Fruit fly (Drosophila melanogaster): ENCODE measurements around the gene sgg.

Gene sgg

dm6 chrX:2619651-2620050 is 14.1 kb upstream of the sgg start, which contains the start of the genes Tsp3A and Seipin (continued):
- no peak for TF ChIP-seq pita (GFP tag; optimal IDR thresholded peaks at IDR 0.05)
- TF ChIP-seq CG8281 (tag; optimal IDR thresholded peaks at IDR 0.05) = peak; percentile 53
- TF ChIP-seq corto (GFP tag; optimal IDR thresholded peaks at IDR 0.05) = no peak
- TF ChIP-seq trh (GFP tag; optimal IDR thresholded peaks at IDR 0.05) = no peak
- peak; percentile 80 for TF ChIP-seq Hand (GFP tag; optimal IDR thresholded peaks at IDR 0.05)
- TF ChIP-seq org-1 (GFP tag; optimal IDR thresholded peaks at IDR 0.05) = peak; percentile 83
- TF ChIP-seq sima (GFP tag; optimal IDR thresholded peaks at IDR 0.05) = no peak
- TF ChIP-seq gt (GFP tag; IDR thresholded peaks at IDR 0.05) = peak; percentile 53; the same call in 1 of the 2 replicates
- peak; percentile 80 for TF ChIP-seq al (GFP tag; IDR thresholded peaks at IDR 0.05)
- peak; percentile 88 for TF ChIP-seq CG12659 (GFP tag; optimal IDR thresholded peaks at IDR 0.05)
- TF ChIP-seq CG6689 (GFP tag; IDR thresholded peaks at IDR 0.05) = peak; percentile 87
- TF ChIP-seq CG14965 (GFP tag; optimal IDR thresholded peaks at IDR 0.05; ENCODE audit: borderline replicate concordance) = peak; percentile 33
- no peak for TF ChIP-seq lbe (GFP tag; optimal IDR thresholded peaks at IDR 0.05)
- peak; percentile 5 for TF ChIP-seq CG10431 (GFP tag; optimal IDR thresholded peaks at IDR 0.05)
- peak; percentile 59 for TF ChIP-seq CG16815 (GFP tag; optimal IDR thresholded peaks at IDR 0.05)
- TF ChIP-seq sens (GFP tag) = peak; percentile 89
- peak; percentile 94 for TF ChIP-seq nom (GFP tag; optimal IDR thresholded peaks at IDR 0.05)
- peak; percentile 65 for TF ChIP-seq ftz-f1 (GFP tag; optimal IDR thresholded peaks at IDR 0.05)
- peak; percentile 80 for TF ChIP-seq GATAe (GFP tag; conservative IDR thresholded peaks at IDR 0.05)
- TF ChIP-seq Dll (GFP tag; IDR thresholded peaks at IDR 0.05; ENCODE audit: partially characterized antibody) = peak; percentile 60; the same call in 2 of the 4 replicates
- peak; percentile 86 for TF ChIP-seq ind (GFP tag; optimal IDR thresholded peaks at IDR 0.05)
- peak in 1 of 2 experiments; percentile 70 for TF ChIP-seq Eip74EF (GFP tag; optimal IDR thresholded peaks at IDR 0.05)
- no peak for TF ChIP-seq NC2α (GFP tag; optimal IDR thresholded peaks at IDR 0.05)
- peak; percentile 35 for TF ChIP-seq CG8290 (GFP tag; optimal IDR thresholded peaks at IDR 0.05)
- peak in 1 of 2 experiments; percentile 98 for TF ChIP-seq CG8290 (tag; optimal IDR thresholded peaks at IDR 0.05)
- TF ChIP-seq BtbVII (GFP tag; optimal IDR thresholded peaks at IDR 0.05) = peak; percentile 89
- peak; percentile 80 for TF ChIP-seq CG10209 (GFP tag; optimal IDR thresholded peaks at IDR 0.05)
- peak; percentile 79 for TF ChIP-seq CG10654 (GFP tag; optimal IDR thresholded peaks at IDR 0.05)
- TF ChIP-seq hbn (GFP tag; IDR thresholded peaks at IDR 0.05; ENCODE audit: partially characterized antibody) = no peak
- TF ChIP-seq Taf1 (GFP tag; IDR thresholded peaks at IDR 0.05) = peak; percentile 83
- TF ChIP-seq TFAM (GFP tag; optimal IDR thresholded peaks at IDR 0.05) = peak; percentile 9
- TF ChIP-seq MBD-R2 (GFP tag; IDR thresholded peaks at IDR 0.05) = peak; percentile 94
- TF ChIP-seq CG10979 (tag; optimal IDR thresholded peaks at IDR 0.05) = peak; percentile 70
- TF ChIP-seq CG9932 (GFP tag; IDR thresholded peaks at IDR 0.05) = peak; percentile 81
- peak; percentile 83 for TF ChIP-seq CG12219 (GFP tag; optimal IDR thresholded peaks at IDR 0.05)
- TF ChIP-seq fd3F (GFP tag; optimal IDR thresholded peaks at IDR 0.05) = peak; percentile 77
- peak; percentile 89 for TF ChIP-seq CG13296 (GFP tag; optimal IDR thresholded peaks at IDR 0.05)
- no peak for TF ChIP-seq Sox100B (GFP tag; optimal IDR thresholded peaks at IDR 0.05)
- TF ChIP-seq bab2 (GFP tag; optimal IDR thresholded peaks at IDR 0.05) = peak; percentile 77
- TF ChIP-seq CG16863 (GFP tag; optimal IDR thresholded peaks at IDR 0.05) = peak; percentile 66
- no peak for TF ChIP-seq gem (tag; optimal IDR thresholded peaks at IDR 0.05)
- TF ChIP-seq caup (GFP tag; optimal IDR thresholded peaks at IDR 0.05; ENCODE audit: severe bottlenecking) = peak; percentile 89
- TF ChIP-seq Drgx (GFP tag; IDR thresholded peaks at IDR 0.05) = peak; percentile 86
- peak; percentile 80; the same call in 2 of the 3 replicates for TF ChIP-seq CG6175 (GFP tag; IDR thresholded peaks at IDR 0.05)
- peak; percentile 91 for TF ChIP-seq HHEX (GFP tag; optimal IDR thresholded peaks at IDR 0.05)
- peak; percentile 87 for TF ChIP-seq ranshi (GFP tag; IDR thresholded peaks at IDR 0.05)
- TF ChIP-seq otp (GFP tag; IDR thresholded peaks at IDR 0.05) = peak; percentile 77
- peak; percentile 80 for TF ChIP-seq CG6813 (GFP tag; optimal IDR thresholded peaks at IDR 0.05)
- peak; percentile 73 for TF ChIP-seq CG17612 (GFP tag; IDR thresholded peaks at IDR 0.05)
- TF ChIP-seq tgo (GFP tag; IDR thresholded peaks at IDR 0.05) = peak; percentile 85
- TF ChIP-seq CG1024 (GFP tag; IDR thresholded peaks at IDR 0.05) = peak; percentile 77

Data from whole organism, embryonic.